Worm (Caenorhabditis elegans) whole organism, L3 larva: Measurements from ENCODE around the gene F36D4.5.

ENCODE experiments used
- ceh-16 ChIP-seq: sonication (generic microtip); optimal IDR thresholded peaks from 2 replicates; lab custom pipeline; 2017; ENCODE audit warnings: missing biosample characterization, missing genetic modification characterization
- mdl-1 ChIP-seq: fragments of 150-350 bp; optimal IDR thresholded peaks from 2 replicates; lab custom pipeline; 2014; ENCODE audit warnings: missing biosample characterization, missing genetic modification characterization

- TF ChIP-seq mdl-1 (tag; lab: Kevin White, UChicago) (no peak), ceh-16 (tag; lab: Kevin White, UChicago) (no peak)
Observed at ce11 chrV:9471675-9472074, 46.1 kb upstream of the F36D4.5 start, which contains the start of gene flp-6.
